Fruit fly (Drosophila melanogaster) whole organism: ENCODE data around the gene CG7806.

Source experiments
- psq ChIP-seq: fragments of >200 bp; optimal IDR thresholded peaks from 2 replicates; lab custom pipeline; 2017
- usp ChIP-seq: fragments of >200 bp; optimal IDR thresholded peaks from 2 replicates; lab custom pipeline; 2017; ENCODE audit warnings: missing biosample characterization, missing genetic modification characterization, mixed read lengths

DNA sequence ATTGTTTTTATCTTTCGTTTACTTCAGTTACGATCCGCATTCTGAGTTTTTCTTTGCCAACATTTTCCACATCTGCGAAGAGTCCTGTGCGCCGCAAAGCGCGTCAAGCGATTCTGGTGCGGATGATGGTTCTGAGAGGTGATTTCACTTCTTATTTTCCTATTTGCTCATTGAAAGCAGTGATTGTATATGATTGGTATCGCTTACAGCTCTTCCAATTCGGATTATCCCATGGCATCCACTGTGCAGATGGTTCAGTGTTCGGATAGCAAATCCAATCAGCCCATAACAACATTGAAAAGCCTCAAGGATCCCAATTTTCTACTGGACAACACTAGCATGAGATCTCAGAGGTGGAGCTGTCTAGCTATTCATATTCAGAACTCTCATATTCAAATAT lies 6.6 kb upstream of the CG7806 start:
- TF ChIP-seq usp (GFP tag; lab: Kevin White, UChicago) (no peak), psq (no peak)
